Worm (Caenorhabditis elegans): ENCODE data around the gene B0547.2.

ce11 chrIV:5664375-5665004, 18.7 kb downstream of the B0547.2 start, which contains the start of gene bec-1:
- TF ChIP-seq ama-1 (optimal IDR thresholded peaks at IDR 0.05) (peak; percentile 65), unc-39 (tag; optimal IDR thresholded peaks at IDR 0.05) (no peak), elt-2 (tag; optimal IDR thresholded peaks at IDR 0.05) (peak; percentile 43), jun-1 (tag; optimal IDR thresholded peaks at IDR 0.05) (no peak), fkh-2 (tag; optimal IDR thresholded peaks at IDR 0.05) (no peak), ZK546.5 (tag; optimal IDR thresholded peaks at IDR 0.05) (no peak), ceh-16 (tag; optimal IDR thresholded peaks at IDR 0.05) (no peak)

All from whole organism, L3 larva.